Fruit fly (Drosophila melanogaster) whole organism: Measurements from ENCODE around the gene pot.

Experiments used
- CG8478 ChIP-seq: fragments of >200 bp; optimal IDR thresholded peaks from 2 replicates; lab custom pipeline; 2018; ENCODE audit warnings: inconsistent platforms
- EcR ChIP-seq, 2 experiments: fragments of >200 bp; optimal IDR thresholded peaks; 2 replicates each; lab custom pipeline; 2017; ENCODE audit warnings: missing biosample characterization in 2 of 2, missing genetic modification characterization in 2 of 2, missing genetic modification reagents in 2 of 2
- psq ChIP-seq: fragments of >200 bp; optimal IDR thresholded peaks from 2 replicates; lab custom pipeline; 2017

DNA sequence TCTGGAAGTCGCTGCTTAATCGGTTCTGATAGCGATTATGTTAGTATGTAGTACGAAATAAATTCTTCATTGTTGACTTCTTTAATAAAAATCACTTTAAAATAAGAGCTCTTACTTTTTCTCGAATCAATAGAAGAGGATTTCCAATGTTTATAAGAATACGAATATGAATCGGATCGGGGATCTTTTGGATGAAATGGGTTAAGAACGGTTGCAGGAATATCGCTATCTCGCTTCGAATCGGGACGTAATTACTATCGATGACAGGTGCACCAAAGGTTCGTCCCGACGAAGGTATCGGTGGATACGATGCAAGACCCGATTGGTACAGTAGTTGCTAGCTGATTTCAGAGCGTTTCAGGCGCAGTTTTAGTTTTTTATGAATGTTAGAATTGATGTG is 23.4 kb downstream of the pot start, which contains the start of gene wisp:
- no peak for TF ChIP-seq psq (lab: Kevin White, UChicago)
- no peak for TF ChIP-seq EcR (GFP tag; optimal IDR thresholded peaks at IDR 0.05; lab: Kevin White, UChicago)
- TF ChIP-seq CG8478: no peak
